Worm (Caenorhabditis elegans) whole organism, early embryonic: ENCODE data around the gene Y39G8C.2.

Source experiments
- B0310.2 ChIP-seq: sonication (generic microtip); optimal IDR thresholded peaks from 2 replicates; lab custom pipeline; 2016; ENCODE audit warnings: mild to moderate bottlenecking, missing genetic modification characterization, missing compliant biosample characterization
- F13C5.2 ChIP-seq: sonication (generic microtip); optimal IDR thresholded peaks from 2 replicates; lab custom pipeline; 2017; ENCODE audit warnings: mild to moderate bottlenecking, missing genetic modification characterization, inconsistent platforms, missing compliant biosample characterization
- ama-1 ChIP-seq: fragments of 150-350 bp; optimal IDR thresholded peaks from 2 replicates; lab custom pipeline; 2014
- ceh-13 ChIP-seq: fragments of 200-800 bp; sonication (Bioruptor generic); optimal IDR thresholded peaks from 2 replicates; lab custom pipeline; 2018; ENCODE audit warnings: mild to moderate bottlenecking, missing genetic modification characterization, missing compliant biosample characterization
- ceh-36 ChIP-seq: sonication (generic microtip); optimal IDR thresholded peaks from 2 replicates; lab custom pipeline; 2016; ENCODE audit warnings: missing genetic modification characterization, inconsistent platforms, missing compliant biosample characterization
- ets-7 ChIP-seq: sonication (generic microtip); optimal IDR thresholded peaks from 2 replicates; lab custom pipeline; 2016; ENCODE audit warnings: missing genotype, missing genetic modification characterization, missing compliant biosample characterization
- flt-1 ChIP-seq: fragments of 200-800 bp; sonication (Bioruptor generic); IDR thresholded peaks from 2 replicates; pipeline ENCODE4 v1.3.6; 2022; ENCODE audit warnings: missing genetic modification characterization, missing compliant biosample characterization
- sea-1 ChIP-seq: fragments of 200-800 bp; sonication (Bioruptor generic); conservative IDR thresholded peaks from 2 replicates; pipeline ENCODE4 v1.3.6; 2022; ENCODE audit warnings: missing genetic modification characterization, missing compliant biosample characterization

DNA sequence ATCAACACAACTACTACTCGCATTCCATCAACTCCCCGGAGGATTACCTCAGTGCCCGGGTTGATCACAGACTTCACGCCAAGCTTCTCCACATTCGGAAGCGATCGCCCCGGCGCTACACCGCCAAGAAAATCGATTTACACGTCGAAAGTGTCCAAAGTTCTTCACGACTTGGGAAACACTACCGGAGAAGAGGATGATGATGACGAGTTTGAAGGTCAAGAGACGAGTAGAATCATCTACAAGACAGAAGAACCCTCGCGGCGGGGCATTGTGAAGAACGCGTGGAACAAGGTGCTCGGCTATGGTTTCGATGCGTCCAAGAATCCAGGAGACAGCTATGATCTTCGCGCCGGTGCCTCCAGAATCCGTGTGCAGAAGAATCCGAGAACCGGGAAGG is 33.4 kb downstream of the Y39G8C.2 start:
- TF ChIP-seq ama-1 (lab: Kevin White, UChicago) (no peak), F13C5.2 (tag; lab: Kevin White, UChicago) (no peak), sea-1 (GFP tag; lab: Robert Waterston, UW) (no peak), ceh-13 (GFP tag; lab: Kevin White, UChicago) (no peak), flt-1 (GFP tag; lab: Robert Waterston, UW) (no peak), ets-7 (tag; lab: Kevin White, UChicago) (no peak), ceh-36 (tag; lab: Kevin White, UChicago) (no peak), B0310.2 (tag; lab: Kevin White, UChicago) (no peak)
